Worm (Caenorhabditis elegans) whole organism, young adult: ENCODE data around the gene nep-4.

Experiments
- B0035.1 ChIP-seq: sonication (generic microtip); optimal IDR thresholded peaks from 2 replicates; lab custom pipeline; 2016; ENCODE audit warnings: missing genetic modification characterization, mild to moderate bottlenecking, missing compliant biosample characterization, missing genotype, missing genetic modification reagents
- B0261.1 ChIP-seq: sonication (generic microtip); optimal IDR thresholded peaks from 2 replicates; lab custom pipeline; 2016; ENCODE audit warnings: mild to moderate bottlenecking, missing genetic modification characterization, moderate library complexity, missing compliant biosample characterization
- C06A6.2 ChIP-seq: fragments of 200-800 bp; sonication (Bioruptor generic); conservative IDR thresholded peaks from 2 replicates; pipeline ENCODE4 v1.3.6; 2022; ENCODE audit warnings: missing genetic modification characterization, missing compliant biosample characterization
- F23B12.7 ChIP-seq: sonication (generic microtip); optimal IDR thresholded peaks from 2 replicates; lab custom pipeline; 2017; ENCODE audit warnings: missing genetic modification characterization, mild to moderate bottlenecking, missing compliant biosample characterization, antibody characterized with exemption, moderate library complexity; ENCODE audit not compliant: insufficient read depth
- F39B2.1 ChIP-seq: fragments of 200-800 bp; sonication (Bioruptor generic); IDR thresholded peaks from 2 replicates; pipeline ENCODE4 v1.3.6; 2022; ENCODE audit warnings: missing genetic modification reagents, missing genetic modification characterization, missing compliant biosample characterization
- F57C9.4 ChIP-seq: sonication (generic microtip); optimal IDR thresholded peaks from 2 replicates; lab custom pipeline; 2017; ENCODE audit warnings: mild to moderate bottlenecking, missing genetic modification characterization, missing compliant biosample characterization
- K12H6.12 ChIP-seq: fragments of 200-800 bp; sonication (Bioruptor generic); optimal IDR thresholded peaks from 2 replicates; lab custom pipeline; 2018; ENCODE audit warnings: mild to moderate bottlenecking, missing genetic modification characterization, missing compliant biosample characterization
- T07F8.4 ChIP-seq: sonication (generic microtip); optimal IDR thresholded peaks from 2 replicates; lab custom pipeline; 2016; ENCODE audit warnings: mild to moderate bottlenecking, missing genetic modification characterization, moderate library complexity, missing compliant biosample characterization
- akir-1 ChIP-seq: fragments of 200-800 bp; sonication (Bioruptor generic); optimal IDR thresholded peaks from 2 replicates; lab custom pipeline; 2018; ENCODE audit warnings: mild to moderate bottlenecking, missing genetic modification characterization, moderate library complexity, missing compliant biosample characterization
- aptf-3 ChIP-seq: fragments of 200-800 bp; sonication (Bioruptor generic); IDR thresholded peaks from 2 replicates; pipeline ENCODE4 v1.3.6; 2022; ENCODE audit warnings: missing genetic modification characterization, missing compliant biosample characterization
- atf-7 ChIP-seq: sonication (generic microtip); optimal IDR thresholded peaks from 2 replicates; lab custom pipeline; 2017; ENCODE audit warnings: mild to moderate bottlenecking, missing genetic modification characterization, missing compliant biosample characterization
- bed-2 ChIP-seq: fragments of 200-800 bp; sonication (Bioruptor generic); IDR thresholded peaks from 2 replicates; pipeline ENCODE4 v1.3.6; 2022; ENCODE audit warnings: missing genetic modification reagents, missing genetic modification characterization, missing compliant biosample characterization
- cebp-1 ChIP-seq, 2 experiments: fragments of 200-800 bp in 1 of 2; sonication (Bioruptor generic) in 1 of 2; sonication (generic microtip) in 1 of 2; IDR thresholded peaks in 1 of 2; optimal IDR thresholded peaks in 1 of 2; 2 replicates each; pipeline versions ENCODE4 v1.3.6 to Lab custom; 2017 to 2022; ENCODE audit warnings: missing compliant biosample characterization in 2 of 2, missing genetic modification characterization in 2 of 2, mild to moderate bottlenecking in 1 of 2, missing genetic modification reagents in 1 of 2, moderate library complexity in 1 of 2
- ceh-100 ChIP-seq: fragments of 200-800 bp; sonication (Bioruptor generic); IDR thresholded peaks from 2 replicates; pipeline ENCODE4 v1.3.6; 2022; ENCODE audit warnings: missing genetic modification reagents, missing genetic modification characterization, missing compliant biosample characterization
- ceh-40 ChIP-seq: fragments of 200-800 bp; sonication (Bioruptor generic); IDR thresholded peaks from 2 replicates; pipeline ENCODE4 v1.3.6; 2022; ENCODE audit warnings: missing genetic modification characterization, missing compliant biosample characterization
- dox-1 ChIP-seq: fragments of 200-800 bp; sonication (Bioruptor generic); IDR thresholded peaks from 2 replicates; pipeline ENCODE4 v1.3.6; 2022; ENCODE audit warnings: missing genetic modification reagents, missing genetic modification characterization, missing compliant biosample characterization
- egl-44 ChIP-seq: fragments of 200-800 bp; sonication (Bioruptor generic); IDR thresholded peaks from 2 replicates; pipeline ENCODE4 v1.3.6; 2022; ENCODE audit warnings: missing genetic modification reagents, missing genetic modification characterization, missing compliant biosample characterization
- ets-4 ChIP-seq: fragments of 200-800 bp; sonication (Bioruptor generic); optimal IDR thresholded peaks from 2 replicates; lab custom pipeline; 2018; ENCODE audit warnings: mild to moderate bottlenecking, missing genetic modification characterization, missing compliant biosample characterization
- let-607 ChIP-seq, 2 experiments: fragments of 200-800 bp in 1 of 2; sonication (Bioruptor generic) in 1 of 2; sonication (generic microtip) in 1 of 2; optimal IDR thresholded peaks; 2 replicates each; lab custom pipeline; 2016 to 2018; ENCODE audit warnings: mild to moderate bottlenecking in 2 of 2, missing compliant biosample characterization in 2 of 2, missing genetic modification characterization in 2 of 2, moderate library complexity in 2 of 2, missing genotype in 1 of 2
- lin-35 ChIP-seq, 3 experiments: fragments of 150-350 bp in 2 of 3; sonication (generic microtip) in 1 of 3; optimal IDR thresholded peaks; 2 replicates each; lab custom pipeline; 2014 to 2018; ENCODE audit warnings: missing biosample characterization in 3 of 3, missing genetic modification characterization in 3 of 3, missing genetic modification reagents in 3 of 3
- lin-54 ChIP-seq: fragments of 200-800 bp; sonication (Bioruptor generic); optimal IDR thresholded peaks from 2 replicates; lab custom pipeline; 2018; ENCODE audit warnings: mild to moderate bottlenecking, missing genetic modification characterization, missing compliant biosample characterization
- lir-1 ChIP-seq: fragments of 200-800 bp; sonication (Bioruptor generic); conservative IDR thresholded peaks from 2 replicates; pipeline ENCODE4 v1.3.6; 2022; ENCODE audit warnings: missing genetic modification reagents, missing genetic modification characterization, missing compliant biosample characterization
- lsl-1 ChIP-seq: fragments of 200-800 bp; sonication (Bioruptor generic); optimal IDR thresholded peaks from 2 replicates; lab custom pipeline; 2018; ENCODE audit warnings: mild to moderate bottlenecking, missing genetic modification characterization, moderate library complexity, missing compliant biosample characterization
- madf-10 ChIP-seq: sonication (generic microtip); optimal IDR thresholded peaks from 2 replicates; lab custom pipeline; 2016; ENCODE audit warnings: mild to moderate bottlenecking, missing genetic modification characterization, missing compliant biosample characterization
- madf-3 ChIP-seq: fragments of 200-800 bp; sonication (Bioruptor generic); IDR thresholded peaks from 2 replicates; pipeline ENCODE4 v1.3.6; 2022; ENCODE audit warnings: missing genetic modification reagents, missing genetic modification characterization, missing compliant biosample characterization
- madf-6 ChIP-seq: fragments of 200-800 bp; sonication (Bioruptor generic); IDR thresholded peaks from 2 replicates; pipeline ENCODE4 v1.3.6; 2022; ENCODE audit warnings: missing genetic modification reagents, missing genetic modification characterization, missing compliant biosample characterization
- madf-8 ChIP-seq: fragments of 200-800 bp; sonication (Bioruptor generic); conservative IDR thresholded peaks from 2 replicates; pipeline ENCODE4 v1.3.6; 2022; ENCODE audit warnings: missing genetic modification reagents, missing genetic modification characterization, missing compliant biosample characterization
- mel-28 ChIP-seq: sonication (generic microtip); optimal IDR thresholded peaks from 2 replicates; lab custom pipeline; 2016; ENCODE audit warnings: borderline replicate concordance, mild to moderate bottlenecking, missing genetic modification characterization, missing compliant biosample characterization
- nfya-2 ChIP-seq: fragments of 200-800 bp; sonication (Bioruptor generic); IDR thresholded peaks from 2 replicates; pipeline ENCODE4 v1.3.6; 2022; ENCODE audit warnings: missing genetic modification reagents, missing genetic modification characterization, missing compliant biosample characterization
- nhr-80 ChIP-seq: sonication (generic microtip); optimal IDR thresholded peaks from 2 replicates; lab custom pipeline; 2016; ENCODE audit warnings: missing genetic modification characterization, missing compliant biosample characterization
- nhr-90 ChIP-seq: sonication (generic microtip); optimal IDR thresholded peaks from 2 replicates; lab custom pipeline; 2016; ENCODE audit warnings: missing genotype, mild to moderate bottlenecking, missing genetic modification characterization, missing compliant biosample characterization
- pha-4 ChIP-seq: fragments of 150-350 bp; sonication (generic microtip); optimal IDR thresholded peaks from 2 replicates; lab custom pipeline; 2014; ENCODE audit warnings: missing biosample characterization, missing genetic modification reagents, missing genetic modification characterization
- rec-8 ChIP-seq, 2 experiments: sonication (generic microtip); optimal IDR thresholded peaks; 2 replicates each; lab custom pipeline; 2016; ENCODE audit warnings: mild to moderate bottlenecking in 2 of 2, missing genetic modification characterization in 2 of 2, missing genetic modification reagents in 2 of 2, missing genotype in 2 of 2, missing biosample characterization in 1 of 2, missing compliant biosample characterization in 1 of 2, moderate library complexity in 1 of 2
- sdz-38 ChIP-seq: sonication (generic microtip); optimal IDR thresholded peaks from 2 replicates; lab custom pipeline; 2016; ENCODE audit warnings: missing genotype, missing genetic modification characterization, missing compliant biosample characterization
- somi-1 ChIP-seq: fragments of 200-800 bp; sonication (Bioruptor generic); optimal IDR thresholded peaks from 2 replicates; lab custom pipeline; 2018; ENCODE audit warnings: mild to moderate bottlenecking, missing genetic modification characterization, missing compliant biosample characterization
- unc-62 ChIP-seq: fragments of 150-350 bp; optimal IDR thresholded peaks from 2 replicates; lab custom pipeline; 2014; ENCODE audit warnings: missing biosample characterization, missing genetic modification reagents, missing genetic modification characterization
- xnd-1 ChIP-seq: sonication (generic microtip); optimal IDR thresholded peaks from 2 replicates; lab custom pipeline; 2016; ENCODE audit warnings: missing genotype, missing genetic modification reagents, missing genetic modification characterization, missing compliant biosample characterization
- ztf-22 ChIP-seq: fragments of 200-800 bp; sonication (Bioruptor generic); optimal IDR thresholded peaks from 2 replicates; lab custom pipeline; 2018; ENCODE audit warnings: mild to moderate bottlenecking, missing genetic modification characterization, moderate library complexity, missing compliant biosample characterization
- ztf-25 ChIP-seq: fragments of 200-800 bp; sonication (Bioruptor generic); IDR thresholded peaks from 2 replicates; pipeline ENCODE4 v1.3.6; 2022; ENCODE audit warnings: missing genetic modification reagents, missing genetic modification characterization, missing compliant biosample characterization
- ztf-26 ChIP-seq: sonication (generic microtip); optimal IDR thresholded peaks from 2 replicates; lab custom pipeline; 2017; ENCODE audit warnings: missing genetic modification characterization, missing compliant biosample characterization

nep-4 gene

DNA sequence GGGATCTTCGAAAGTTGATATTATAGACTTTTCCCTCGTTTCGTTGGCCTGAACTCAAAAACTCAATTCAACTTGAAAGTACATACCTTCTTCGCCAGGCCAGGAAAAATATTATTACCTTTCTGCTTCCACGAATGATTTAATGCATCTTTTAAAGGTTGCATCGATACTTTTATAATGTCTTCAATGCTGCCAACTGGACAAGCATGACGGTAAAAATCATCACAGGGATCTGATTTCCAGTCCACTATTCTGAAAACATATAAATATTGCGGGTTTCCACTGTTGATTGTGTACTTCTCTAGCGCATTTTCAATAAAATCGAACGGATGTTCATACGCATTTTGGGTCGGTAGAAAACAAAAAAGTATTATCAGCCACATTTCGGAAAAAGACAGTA, at the start of gene nep-4:
Gene nep-4 (minus strand): TSS at position 393 of the 400 bp plus-strand sequence.
- TF ChIP-seq lsl-1 (GFP tag; lab: Kevin White, UChicago): no peak
- TF ChIP-seq ztf-26 (tag; lab: Kevin White, UChicago): no peak
- TF ChIP-seq xnd-1 (tag; lab: Kevin White, UChicago): no peak
- no peak for TF ChIP-seq F39B2.1
- TF ChIP-seq let-607 (tag; optimal IDR thresholded peaks at IDR 0.05; lab: Kevin White, UChicago): no peak
- TF ChIP-seq rec-8 (tag; optimal IDR thresholded peaks at IDR 0.05; lab: Kevin White, UChicago): no peak
- TF ChIP-seq T07F8.4 (tag; lab: Kevin White, UChicago): no peak
- no peak for TF ChIP-seq K12H6.12 (tag; lab: Kevin White, UChicago)
- no peak for TF ChIP-seq F57C9.4 (tag; lab: Kevin White, UChicago)
- TF ChIP-seq egl-44: no peak
- TF ChIP-seq B0261.1 (tag; lab: Kevin White, UChicago): no peak
- TF ChIP-seq ceh-40 (GFP tag; lab: Robert Waterston, UW): no peak
- no peak for TF ChIP-seq nfya-2 (GFP tag; lab: Robert Waterston, UW)
- no peak for TF ChIP-seq madf-3 (GFP tag; lab: Robert Waterston, UW)
- no peak for TF ChIP-seq lin-35 (GFP tag; optimal IDR thresholded peaks at IDR 0.05; lab: Kevin White, UChicago)

DNA sequence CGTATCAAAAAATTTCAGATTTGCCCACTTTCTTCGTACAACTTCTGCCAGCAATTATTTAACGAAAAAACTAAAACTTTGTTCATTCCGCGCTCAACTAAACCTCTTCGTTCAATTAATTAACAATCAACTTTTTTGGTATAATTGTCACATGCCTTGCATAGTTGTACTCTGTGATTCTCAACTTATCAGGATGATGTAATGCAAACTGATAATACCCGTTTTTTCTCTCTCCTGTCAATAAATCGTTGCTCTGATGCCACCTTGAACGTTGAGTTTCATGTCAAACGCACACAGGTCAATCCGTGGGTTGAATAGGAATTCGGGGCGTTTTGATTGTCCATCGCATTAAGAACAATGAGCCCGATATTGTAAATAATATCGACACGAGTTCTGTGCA, 42.4 kb upstream of the nep-4 start:
- TF ChIP-seq sdz-38 (tag; lab: Kevin White, UChicago) (no peak), atf-7 (tag; lab: Kevin White, UChicago) (peak; percentile 46), bed-2 (GFP tag; lab: Robert Waterston, UW) (no peak), unc-62 (GFP tag; lab: Kevin White, UChicago) (peak; percentile 24), F39B2.1 (no peak), ztf-22 (GFP tag; lab: Kevin White, UChicago) (peak; percentile 37), nhr-80 (tag; lab: Kevin White, UChicago) (peak; percentile 83), cebp-1 (GFP tag; IDR thresholded peaks at IDR 0.05; lab: Robert Waterston, UW) (no peak), cebp-1 (tag; optimal IDR thresholded peaks at IDR 0.05; lab: Kevin White, UChicago) (peak; percentile 41), F23B12.7 (tag; lab: Kevin White, UChicago) (no peak), ets-4 (peak; percentile 13), somi-1 (GFP tag; lab: Kevin White, UChicago) (no peak), pha-4 (tag; lab: Kevin White, UChicago) (peak; percentile 22), madf-10 (tag; lab: Kevin White, UChicago) (no peak), lir-1 (GFP tag; lab: Robert Waterston, UW) (0 out of 2 replicates have a peak, but pooled peaks have one; percentile 14)

DNA sequence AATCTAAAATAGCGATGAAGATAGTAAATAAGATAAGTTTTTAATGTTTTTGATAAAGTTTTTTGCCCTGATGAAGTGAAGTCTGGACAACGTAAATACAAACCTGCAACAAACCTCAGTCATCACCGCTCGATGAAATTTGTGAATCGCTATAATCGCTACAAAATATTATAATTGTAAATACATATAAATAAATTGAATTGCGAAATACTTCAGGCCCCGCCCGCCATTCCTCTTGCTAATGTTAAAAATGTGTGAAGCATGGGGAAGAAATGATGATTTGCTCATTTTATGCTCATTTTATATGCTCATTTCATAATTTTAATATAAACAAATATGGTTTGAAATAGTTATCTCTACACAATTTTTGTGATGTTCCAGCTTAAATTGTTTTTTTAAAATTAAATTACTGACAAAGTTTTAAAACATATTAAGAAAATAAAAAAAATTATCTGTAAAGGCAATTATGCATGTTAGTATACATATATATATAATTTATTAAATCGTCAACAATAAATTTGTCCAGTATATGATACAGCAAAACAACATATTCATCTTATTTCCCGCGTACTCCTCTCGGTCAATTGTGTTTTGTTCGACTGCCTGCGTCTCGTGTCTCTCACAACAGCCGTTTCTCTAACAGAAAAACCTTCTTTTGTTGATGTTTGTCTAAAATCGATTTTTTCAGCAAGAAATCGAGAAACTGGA, 41.0 kb upstream of the nep-4 start, which contains the start of gene sid-5:
Gene sid-5 (plus strand): TSS at position 658 of the 708 bp plus-strand sequence.
- TF ChIP-seq cebp-1 (GFP tag; IDR thresholded peaks at IDR 0.05; lab: Robert Waterston, UW) (peak; percentile 61; the same call in 1 of the 2 replicates), cebp-1 (tag; optimal IDR thresholded peaks at IDR 0.05; lab: Kevin White, UChicago) (peak; percentile 90), madf-6 (GFP tag; lab: Robert Waterston, UW) (no peak)

DNA sequence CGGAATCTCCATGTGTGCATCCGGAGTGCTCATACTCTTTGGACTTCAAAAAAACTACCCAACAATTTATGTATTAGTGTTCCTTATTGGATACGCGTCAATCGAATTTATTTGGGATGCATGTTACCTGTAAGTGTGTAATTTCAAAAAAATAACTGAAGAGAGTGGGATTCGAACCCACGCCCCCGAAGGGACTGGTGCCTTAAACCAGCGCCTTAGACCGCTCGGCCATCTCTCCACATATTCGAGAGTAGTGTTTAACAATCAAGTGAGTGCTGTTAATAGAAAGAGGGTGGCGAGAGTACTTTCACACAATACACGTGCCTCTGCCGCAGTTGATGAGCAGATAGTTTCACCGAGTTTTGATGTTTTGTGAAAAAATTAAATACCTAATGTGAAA, 39.7 kb upstream of the nep-4 start:
- TF ChIP-seq madf-8 (GFP tag; lab: Robert Waterston, UW) (no peak), nfya-2 (GFP tag; lab: Robert Waterston, UW) (no peak), ztf-25 (GFP tag; lab: Robert Waterston, UW) (0 out of 2 replicates have a peak, but pooled peaks have one; percentile 67), aptf-3 (GFP tag; lab: Robert Waterston, UW) (0 out of 2 replicates have a peak, but pooled peaks have one; percentile 49), C06A6.2 (GFP tag; lab: Robert Waterston, UW) (peak; percentile 39; the same call in 1 of the 2 replicates), akir-1 (no peak), F23B12.7 (tag; lab: Kevin White, UChicago) (peak; percentile 70), lin-54 (GFP tag; lab: Kevin White, UChicago) (peak; percentile 42), T07F8.4 (tag; lab: Kevin White, UChicago) (peak; percentile 47), nhr-90 (tag; lab: Kevin White, UChicago) (peak; percentile 82), mel-28 (no peak), ceh-100 (GFP tag; lab: Robert Waterston, UW) (peak; percentile 59), B0035.1 (peak; percentile 4), rec-8 (tag; optimal IDR thresholded peaks at IDR 0.05; lab: Kevin White, UChicago) (peak; percentile 58 to 78), let-607 (tag; optimal IDR thresholded peaks at IDR 0.05; lab: Kevin White, UChicago) (peak; percentile 44), dox-1 (peak; percentile 88)
